Fruit fly (Drosophila melanogaster): ENCODE results near the gene CG34164.

Gene CG34164

dm6 chr2L:12010100-12010876 lies 45.9 kb upstream of the CG34164 start (continued):
- TF ChIP-seq Hr78 (GFP tag; optimal IDR thresholded peaks at IDR 0.05) (peak in 1 of 2 experiments; percentile 58), sug (tag; optimal IDR thresholded peaks at IDR 0.05) (peak; percentile 91), cg (GFP tag; optimal IDR thresholded peaks at IDR 0.05) (peak; percentile 91), CG3281 (GFP tag; optimal IDR thresholded peaks at IDR 0.05) (no peak), CG16863 (GFP tag; optimal IDR thresholded peaks at IDR 0.05) (no peak), CG9727 (GFP tag; optimal IDR thresholded peaks at IDR 0.05) (peak; percentile 69), CG6813 (GFP tag; optimal IDR thresholded peaks at IDR 0.05) (no peak), Deaf1 (tag; optimal IDR thresholded peaks at IDR 0.05) (peak; percentile 79), oc (tag; optimal IDR thresholded peaks at IDR 0.05) (peak; percentile 99), prd (optimal IDR thresholded peaks at IDR 0.05) (no peak), prd (GFP tag; IDR thresholded peaks at IDR 0.05) (no peak), CG17568 (GFP tag; optimal IDR thresholded peaks at IDR 0.05) (peak; percentile 51), CG12769 (tag; optimal IDR thresholded peaks at IDR 0.05) (peak; percentile 97), Stat92E (GFP tag; optimal IDR thresholded peaks at IDR 0.05) (peak in 1 of 3 experiments; percentile 13), CG5180 (GFP tag; optimal IDR thresholded peaks at IDR 0.05) (peak; percentile 96), lbe (GFP tag; optimal IDR thresholded peaks at IDR 0.05) (peak; percentile 47), CG14014 (GFP tag; IDR thresholded peaks at IDR 0.05) (no peak), slbo (GFP tag; IDR thresholded peaks at IDR 0.05) (no peak), CG17912 (GFP tag; optimal IDR thresholded peaks at IDR 0.05) (peak; percentile 38), Atf6 (GFP tag; IDR thresholded peaks at IDR 0.05) (no peak), Nf-YB (GFP tag; optimal IDR thresholded peaks at IDR 0.05) (peak; percentile 100), CoRest (tag; optimal IDR thresholded peaks at IDR 0.05) (peak; percentile 10), B-H2 (GFP tag; optimal IDR thresholded peaks at IDR 0.05) (peak; percentile 60), CG12155 (GFP tag; optimal IDR thresholded peaks at IDR 0.05) (peak; percentile 82), CG7786 (GFP tag; optimal IDR thresholded peaks at IDR 0.05) (no peak), run (tag; optimal IDR thresholded peaks at IDR 0.05) (peak; percentile 62), sc (optimal IDR thresholded peaks at IDR 0.05) (no peak), sc (GFP tag; optimal IDR thresholded peaks at IDR 0.05) (peak; percentile 33), pho (GFP tag; optimal IDR thresholded peaks at IDR 0.05) (peak; percentile 39), CTCF (GFP tag; optimal IDR thresholded peaks at IDR 0.05) (peak; percentile 18), kah (GFP tag; optimal IDR thresholded peaks at IDR 0.05) (peak; percentile 85), CG17186 (GFP tag; optimal IDR thresholded peaks at IDR 0.05) (no peak), schlank (tag; optimal IDR thresholded peaks at IDR 0.05) (no peak), CG6254 (GFP tag; optimal IDR thresholded peaks at IDR 0.05) (peak; percentile 46), tx (GFP tag; optimal IDR thresholded peaks at IDR 0.05) (no peak), gsb-n (tag; optimal IDR thresholded peaks at IDR 0.05) (peak; percentile 63), CG33557 (GFP tag; optimal IDR thresholded peaks at IDR 0.05) (peak; percentile 40), HmgZ (tag; optimal IDR thresholded peaks at IDR 0.05) (peak; percentile 76), CG13624 (GFP tag; optimal IDR thresholded peaks at IDR 0.05) (peak; percentile 41), CG3163 (GFP tag; optimal IDR thresholded peaks at IDR 0.05) (peak; percentile 43), Elba2 (GFP tag; optimal IDR thresholded peaks at IDR 0.05) (peak; percentile 100), CG5245 (GFP tag; optimal IDR thresholded peaks at IDR 0.05) (no peak), salm (tag; optimal IDR thresholded peaks at IDR 0.05) (peak; percentile 12), CG1024 (GFP tag; IDR thresholded peaks at IDR 0.05) (no peak), CG15479 (GFP tag; optimal IDR thresholded peaks at IDR 0.05) (peak; percentile 99), repo (GFP tag; optimal IDR thresholded peaks at IDR 0.05) (peak; percentile 19), pfk (GFP tag; optimal IDR thresholded peaks at IDR 0.05) (peak; percentile 68), p53 (GFP tag; optimal IDR thresholded peaks at IDR 0.05) (no peak), sqz (GFP tag; optimal IDR thresholded peaks at IDR 0.05) (peak; percentile 50), CG8765 (GFP tag; IDR thresholded peaks at IDR 0.05) (no peak)
